Fruit fly (Drosophila melanogaster): ENCODE results near the gene GAPsec.
A peak's percentile ranks its signal among the peaks of the same experiment; 100 is the strongest.

DNA sequence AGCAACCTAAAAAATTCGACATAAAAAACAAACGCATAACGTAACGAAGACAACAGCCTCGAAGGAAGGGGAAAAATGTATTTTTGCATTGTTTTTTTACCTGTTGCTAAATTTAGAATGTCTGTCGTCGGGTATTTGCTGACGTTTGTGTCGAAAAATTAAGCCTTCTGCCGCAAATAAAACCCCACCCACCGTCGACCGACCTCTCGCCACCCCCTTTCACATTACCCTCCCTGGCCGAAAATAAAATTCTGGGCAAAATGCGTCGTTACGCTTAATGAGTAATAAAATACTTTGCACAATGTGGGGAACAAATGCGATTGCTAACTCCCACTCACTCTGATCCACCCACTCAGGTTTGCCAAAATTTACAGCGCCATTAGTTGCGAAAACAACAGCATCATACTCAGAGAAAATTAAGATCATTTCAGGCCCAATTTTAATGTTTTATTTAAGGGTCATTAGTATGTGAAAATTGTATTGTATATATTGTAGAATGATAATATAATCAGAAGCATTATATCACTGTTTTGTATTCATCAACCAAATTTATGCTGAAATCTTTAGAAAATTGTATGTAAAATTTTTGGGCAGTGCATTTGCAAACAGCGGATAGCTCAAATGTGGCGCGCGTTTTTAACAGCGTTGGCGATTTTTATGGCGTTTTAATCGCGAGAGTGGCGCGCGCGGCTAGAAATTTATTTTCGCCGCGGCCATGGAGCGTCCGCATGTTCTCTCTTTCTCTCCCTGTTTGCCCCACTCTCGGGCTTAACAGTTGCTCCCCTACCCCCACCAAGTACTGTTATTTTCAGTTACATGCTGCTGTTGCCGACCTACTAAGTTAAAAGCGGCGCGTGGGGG, 48.7 kb upstream of the GAPsec start:
- TF ChIP-seq EcR (GFP tag; optimal IDR thresholded peaks at IDR 0.05) (peak; percentile 8), CG4496 (GFP tag; IDR thresholded peaks at IDR 0.05) (peak; percentile 76), CG15710 (tag; optimal IDR thresholded peaks at IDR 0.05) (no peak), CG13204 (GFP tag; optimal IDR thresholded peaks at IDR 0.05) (peak; percentile 65), CG9948 (tag; optimal IDR thresholded peaks at IDR 0.05) (peak; percentile 27), D1 (tag; optimal IDR thresholded peaks at IDR 0.05) (peak; percentile 23), CG32121 (GFP tag; IDR thresholded peaks at IDR 0.05) (peak; percentile 69; the same call in 1 of the 2 replicates), CG8159 (tag; optimal IDR thresholded peaks at IDR 0.05) (peak; percentile 43)

Measured in whole organism, pupa.